Worm (Caenorhabditis elegans) whole organism, L2 larva: ENCODE measurements around the gene spp-9.

Experiments
- C34F6.9 ChIP-seq: fragments of 150-350 bp; optimal IDR thresholded peaks from 2 replicates; lab custom pipeline; 2014; ENCODE audit warnings: missing biosample characterization, missing genetic modification characterization
- F13H6.1 ChIP-seq: sonication (generic microtip); optimal IDR thresholded peaks from 2 replicates; lab custom pipeline; 2016; ENCODE audit warnings: missing genetic modification characterization, missing compliant biosample characterization
- alr-1 ChIP-seq: fragments of 150-350 bp; optimal IDR thresholded peaks from 2 replicates; lab custom pipeline; 2014; ENCODE audit warnings: missing biosample characterization, missing genetic modification characterization
- blmp-1 ChIP-seq: sonication (generic microtip); optimal IDR thresholded peaks from 2 replicates; lab custom pipeline; 2017; ENCODE audit warnings: missing genetic modification characterization, mild to moderate bottlenecking, missing compliant biosample characterization, antibody characterized with exemption, moderate library complexity; ENCODE audit not compliant: insufficient read depth
- ceh-16 ChIP-seq: fragments of 150-350 bp; optimal IDR thresholded peaks from 2 replicates; lab custom pipeline; 2014; ENCODE audit warnings: missing biosample characterization, missing genetic modification characterization
- crh-2 ChIP-seq: sonication (generic microtip); optimal IDR thresholded peaks from 2 replicates; lab custom pipeline; 2017; ENCODE audit warnings: missing biosample characterization, missing genetic modification characterization
- dmd-4 ChIP-seq: sonication (generic microtip); optimal IDR thresholded peaks from 2 replicates; lab custom pipeline; 2017; ENCODE audit warnings: missing biosample characterization, missing genetic modification characterization
- elt-3 ChIP-seq: sonication (generic microtip); optimal IDR thresholded peaks from 2 replicates; lab custom pipeline; 2017; ENCODE audit warnings: missing biosample characterization, missing genetic modification characterization
- fos-1 ChIP-seq: fragments of 150-350 bp; optimal IDR thresholded peaks from 2 replicates; lab custom pipeline; 2014; ENCODE audit warnings: missing biosample characterization, missing genetic modification characterization
- lin-11 ChIP-seq: fragments of 150-350 bp; sonication (generic microtip); optimal IDR thresholded peaks from 2 replicates; lab custom pipeline; 2014; ENCODE audit warnings: missing biosample characterization, missing genetic modification characterization, inconsistent platforms, mixed read lengths
- lsy-2 ChIP-seq, 2 experiments: fragments of 150-350 bp in 1 of 2; sonication (generic microtip) in 1 of 2; optimal IDR thresholded peaks; 2 replicates each; lab custom pipeline; 2014 to 2017; ENCODE audit warnings: missing biosample characterization in 2 of 2, missing genetic modification characterization in 2 of 2
- mab-5 ChIP-seq: fragments of 150-350 bp; optimal IDR thresholded peaks from 2 replicates; lab custom pipeline; 2014; ENCODE audit warnings: missing biosample characterization, missing genetic modification characterization
- mdl-1 ChIP-seq, 2 experiments: fragments of 150-350 bp in 1 of 2; sonication (generic microtip) in 1 of 2; optimal IDR thresholded peaks; 2 replicates each; lab custom pipeline; 2017; ENCODE audit warnings: missing biosample characterization in 2 of 2, missing genetic modification characterization in 2 of 2
- nhr-10 ChIP-seq: sonication (generic microtip); optimal IDR thresholded peaks from 2 replicates; lab custom pipeline; 2017; ENCODE audit warnings: missing biosample characterization, missing genetic modification characterization
- nhr-12 ChIP-seq: fragments of 150-350 bp; optimal IDR thresholded peaks from 2 replicates; lab custom pipeline; 2014; ENCODE audit warnings: missing biosample characterization, missing genetic modification characterization
- nhr-129 ChIP-seq: fragments of 150-350 bp; optimal IDR thresholded peaks from 2 replicates; lab custom pipeline; 2014; ENCODE audit warnings: missing biosample characterization, missing genetic modification characterization
- nhr-25 ChIP-seq: fragments of 150-350 bp; sonication (generic microtip); optimal IDR thresholded peaks from 3 replicates; lab custom pipeline; 2014; ENCODE audit warnings: missing biosample characterization, missing genetic modification characterization
- nhr-6 ChIP-seq: fragments of 150-350 bp; optimal IDR thresholded peaks from 2 replicates; lab custom pipeline; 2014; ENCODE audit warnings: missing biosample characterization, missing genetic modification characterization
- sem-4 ChIP-seq: fragments of 150-350 bp; optimal IDR thresholded peaks from 2 replicates; lab custom pipeline; 2014; ENCODE audit warnings: missing biosample characterization, missing genetic modification reagents, missing genetic modification characterization
- sma-9 ChIP-seq, 2 experiments: fragments of 150-350 bp in 1 of 2; sonication (generic microtip) in 1 of 2; optimal IDR thresholded peaks; 2 replicates each; lab custom pipeline; 2014 to 2016; ENCODE audit warnings: missing genetic modification characterization in 2 of 2, mild to moderate bottlenecking in 1 of 2, missing biosample characterization in 1 of 2, missing compliant biosample characterization in 1 of 2, missing genetic modification reagents in 1 of 2, moderate library complexity in 1 of 2
- unc-39 ChIP-seq: fragments of 150-350 bp; optimal IDR thresholded peaks from 2 replicates; lab custom pipeline; 2014; ENCODE audit warnings: missing biosample characterization, missing genetic modification characterization
- unc-55 ChIP-seq: fragments of 150-350 bp; sonication (generic microtip); optimal IDR thresholded peaks from 3 replicates; lab custom pipeline; 2014; ENCODE audit warnings: missing biosample characterization, missing genetic modification reagents, missing genetic modification characterization
- unc-62 ChIP-seq: fragments of 150-350 bp; optimal IDR thresholded peaks from 2 replicates; lab custom pipeline; 2014; ENCODE audit warnings: missing biosample characterization, missing genetic modification reagents, missing genetic modification characterization
- ztf-1 ChIP-seq: fragments of 200-800 bp; sonication (Bioruptor generic); conservative IDR thresholded peaks from 2 replicates; pipeline ENCODE4 v1.3.6; 2022; ENCODE audit warnings: missing genetic modification characterization, missing compliant biosample characterization

Gene spp-9

DNA sequence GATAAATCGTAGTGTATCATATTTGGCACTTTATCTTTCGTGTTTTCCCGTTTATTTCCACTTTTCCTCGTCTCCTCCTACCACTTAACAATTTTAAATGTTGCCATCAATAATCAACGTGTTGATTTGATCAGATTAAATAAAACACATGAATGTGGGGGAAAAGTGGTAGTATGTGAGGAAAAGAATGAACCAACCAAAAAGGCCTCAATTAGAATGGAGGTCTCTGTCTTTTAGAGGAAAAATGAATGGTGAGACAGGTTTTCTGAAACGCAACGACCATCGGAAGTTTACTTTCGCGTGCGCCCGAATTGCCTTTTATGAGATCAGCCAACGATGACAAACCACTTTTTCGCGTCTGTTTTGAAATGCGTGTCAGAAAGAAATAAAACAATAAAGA, 35.3 kb upstream of the spp-9 start:
- TF ChIP-seq dmd-4 (tag; lab: Kevin White, UChicago) (no peak), elt-3 (no peak), nhr-25 (tag; lab: Kevin White, UChicago) (peak; percentile 56), sem-4 (peak; percentile 10)

DNA sequence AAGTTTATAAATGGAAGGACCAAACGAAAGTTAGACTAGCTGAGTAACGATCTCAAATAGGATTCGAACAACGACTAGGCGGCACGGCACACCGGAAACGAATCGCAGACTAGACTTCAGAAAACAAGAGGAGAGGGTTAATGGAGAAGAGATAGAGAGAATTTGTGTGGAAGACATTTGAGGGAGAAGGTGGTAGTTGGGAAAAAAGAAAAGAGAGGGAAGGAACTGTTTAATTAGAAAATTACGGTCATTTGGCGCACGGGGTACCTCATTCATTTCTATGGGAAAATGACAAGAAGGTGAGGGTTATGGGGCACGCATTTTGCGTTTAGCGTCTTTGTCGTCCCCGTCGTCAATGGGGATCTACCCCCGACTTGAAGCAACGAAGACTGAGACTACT, 33.4 kb upstream of the spp-9 start, which contains the start of gene F48C5.2:
Gene F48C5.2, minus strand, starts transcription at position 101 of the 400 bp plus-strand sequence.
- TF ChIP-seq nhr-25 (tag; lab: Kevin White, UChicago) = peak; percentile 13
- TF ChIP-seq unc-39 = no peak
- no peak for TF ChIP-seq mdl-1 (tag; optimal IDR thresholded peaks at IDR 0.05; lab: Kevin White, UChicago)

DNA sequence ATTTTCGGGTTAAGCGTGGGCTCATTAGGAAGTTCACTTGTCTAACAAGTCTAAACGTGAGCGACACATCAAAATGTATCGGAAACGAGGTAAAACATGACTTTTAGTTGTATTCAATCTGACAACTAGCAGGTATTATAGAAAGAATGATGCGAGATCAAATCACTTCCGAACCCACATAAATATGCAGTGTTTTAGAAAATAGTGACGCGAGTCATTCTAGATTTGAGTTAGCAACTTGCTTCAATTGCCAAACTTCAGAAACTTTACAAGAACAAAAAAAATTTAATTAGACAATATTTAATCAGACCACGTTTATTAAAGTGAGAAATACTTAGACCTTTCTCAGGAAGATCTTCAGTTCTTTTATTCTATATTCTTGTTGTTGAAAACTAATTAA, 30.9 kb upstream of the spp-9 start:
- no peak for TF ChIP-seq alr-1
- no peak for TF ChIP-seq nhr-12 (tag; lab: Kevin White, UChicago)
- no peak for TF ChIP-seq ceh-16 (tag; lab: Kevin White, UChicago)
- TF ChIP-seq unc-55 (GFP tag; lab: Kevin White, UChicago) = no peak
- no peak for TF ChIP-seq unc-39
- no peak for TF ChIP-seq ztf-1 (GFP tag; lab: Robert Waterston, UW)
- TF ChIP-seq lin-11 = no peak
- TF ChIP-seq, all 48 proteins: peak for 0

DNA sequence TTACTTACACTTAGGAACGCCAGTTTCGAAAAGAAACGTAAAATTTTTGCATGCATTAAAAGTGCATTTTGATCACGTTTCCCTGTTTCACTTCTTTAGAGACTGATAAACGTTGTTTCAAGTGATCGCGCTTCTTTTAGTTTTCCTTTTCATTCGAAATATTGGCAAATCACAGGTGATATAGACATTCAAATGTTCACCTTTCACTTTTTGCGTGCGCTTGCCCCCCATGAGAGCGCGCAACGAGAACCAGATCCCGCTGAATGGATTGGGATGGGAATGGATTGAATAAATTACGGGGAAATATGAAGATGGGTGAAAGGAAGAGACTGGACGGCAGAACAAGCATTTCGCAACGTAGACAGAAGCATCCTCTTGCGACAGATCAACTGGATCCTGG, 26.0 kb upstream of the spp-9 start:
- TF ChIP-seq blmp-1 (tag; lab: Kevin White, UChicago) (peak; percentile 91), mdl-1 (tag; optimal IDR thresholded peaks at IDR 0.05; lab: Kevin White, UChicago) (peak in 1 of 2 experiments; percentile 5), mab-5 (no peak), dmd-4 (tag; lab: Kevin White, UChicago) (no peak), fos-1 (tag; lab: Kevin White, UChicago) (peak; percentile 13)

DNA sequence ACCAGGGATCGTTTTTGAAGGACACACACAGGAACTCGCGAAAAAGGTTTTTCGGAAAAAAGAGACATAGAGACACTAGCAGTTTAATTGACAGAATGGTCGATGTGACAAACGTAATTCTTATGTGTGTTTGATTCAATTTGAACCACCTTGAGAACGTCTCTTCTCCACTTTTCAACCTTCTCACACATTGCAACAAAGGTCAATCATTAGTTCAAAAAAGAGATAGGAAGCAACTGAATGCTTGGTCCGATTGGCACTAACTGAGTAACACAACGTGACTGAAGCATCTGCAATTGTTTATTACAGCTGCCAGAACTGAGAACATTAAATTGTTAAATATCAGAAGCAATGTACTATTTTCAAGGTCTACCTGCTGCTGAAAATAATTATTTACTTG, 25.5 kb upstream of the spp-9 start:
- TF ChIP-seq C34F6.9 (tag; lab: Kevin White, UChicago) = no peak
- no peak for TF ChIP-seq nhr-10 (tag; lab: Kevin White, UChicago)
- peak; percentile 9 for TF ChIP-seq nhr-129 (tag; lab: Kevin White, UChicago)
- TF ChIP-seq F13H6.1 (tag; lab: Kevin White, UChicago) = no peak
- no peak for TF ChIP-seq unc-55 (GFP tag; lab: Kevin White, UChicago)
- TF ChIP-seq nhr-25 (tag; lab: Kevin White, UChicago) = peak; percentile 78
- TF ChIP-seq nhr-6 (tag; lab: Kevin White, UChicago) = peak; percentile 73
- TF ChIP-seq ceh-16 (tag; lab: Kevin White, UChicago) = peak; percentile 14
- TF ChIP-seq crh-2 (tag; lab: Kevin White, UChicago) = peak; percentile 36
- TF ChIP-seq sma-9 (GFP tag; optimal IDR thresholded peaks at IDR 0.05; lab: Kevin White, UChicago) = peak; percentile 29
- TF ChIP-seq sma-9 (tag; optimal IDR thresholded peaks at IDR 0.05; lab: Kevin White, UChicago) = no peak

DNA sequence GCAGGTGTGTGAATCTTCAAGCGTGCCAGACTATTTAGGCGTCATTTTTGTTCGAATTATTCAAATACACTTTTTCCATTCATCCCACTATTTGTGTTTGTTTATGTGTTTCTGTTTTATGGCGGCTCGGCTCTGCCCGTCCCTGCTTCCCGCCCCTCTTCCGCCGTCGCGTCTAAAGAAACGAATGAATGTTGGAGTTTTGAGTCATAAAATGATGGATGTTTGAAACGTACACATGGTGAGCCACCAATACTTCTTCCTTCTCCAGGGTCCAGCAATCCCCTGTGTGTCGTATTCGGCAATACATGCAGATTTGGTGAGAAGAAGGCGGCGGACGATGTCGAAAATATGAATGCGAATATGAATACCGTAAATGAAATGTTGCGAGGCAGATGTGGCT, 24.6 kb upstream of the spp-9 start:
- peak in 1 of 2 experiments; percentile 14 for TF ChIP-seq lsy-2 (tag; optimal IDR thresholded peaks at IDR 0.05; lab: Kevin White, UChicago)
- TF ChIP-seq unc-55 (GFP tag; lab: Kevin White, UChicago) = peak; percentile 30
- peak; percentile 28 for TF ChIP-seq sma-9 (GFP tag; optimal IDR thresholded peaks at IDR 0.05; lab: Kevin White, UChicago)
- no peak for TF ChIP-seq sma-9 (tag; optimal IDR thresholded peaks at IDR 0.05; lab: Kevin White, UChicago)
- no peak for TF ChIP-seq unc-39
- no peak for TF ChIP-seq sem-4
- no peak for TF ChIP-seq alr-1
- TF ChIP-seq mab-5 = peak; percentile 42

DNA sequence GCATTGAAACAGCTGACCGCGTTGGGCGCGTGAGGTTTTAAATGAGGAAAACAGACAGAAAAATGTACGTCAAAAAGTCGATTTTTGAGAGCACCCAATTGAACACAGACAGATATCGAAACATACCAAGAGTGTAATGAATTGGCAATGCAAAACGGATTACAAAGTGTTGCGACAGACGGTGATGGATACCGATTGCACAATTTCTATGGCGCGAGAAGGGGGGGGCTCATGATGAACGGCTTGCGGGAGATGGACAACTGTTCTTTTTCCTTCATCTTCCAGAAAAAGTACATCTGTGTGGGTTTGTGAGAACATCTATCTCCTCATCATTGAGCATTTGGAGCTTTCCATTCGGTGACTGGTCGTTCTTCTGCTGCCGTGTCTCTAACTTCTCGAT, 24.0 kb upstream of the spp-9 start:
- TF ChIP-seq blmp-1 (tag; lab: Kevin White, UChicago) (no peak), F13H6.1 (tag; lab: Kevin White, UChicago) (peak; percentile 50), mab-5 (peak; percentile 60), lsy-2 (tag; optimal IDR thresholded peaks at IDR 0.05; lab: Kevin White, UChicago) (peak in 1 of 2 experiments; percentile 32), sma-9 (GFP tag; optimal IDR thresholded peaks at IDR 0.05; lab: Kevin White, UChicago) (peak; percentile 75), sma-9 (tag; optimal IDR thresholded peaks at IDR 0.05; lab: Kevin White, UChicago) (no peak), unc-62 (GFP tag; lab: Kevin White, UChicago) (no peak), sem-4 (peak; percentile 69)
